Worm (Caenorhabditis elegans) whole organism, L2 larva: ENCODE results near the gene F52C12.6.

Source experiments
- R02D3.7 ChIP-seq: fragments of 150-350 bp; optimal IDR thresholded peaks from 2 replicates; lab custom pipeline; 2014; ENCODE audit warnings: missing biosample characterization, missing genetic modification characterization
- peb-1 ChIP-seq: fragments of 150-350 bp; optimal IDR thresholded peaks from 2 replicates; lab custom pipeline; 2014; ENCODE audit warnings: missing biosample characterization, missing genetic modification characterization
- unc-62 ChIP-seq: fragments of 150-350 bp; optimal IDR thresholded peaks from 2 replicates; lab custom pipeline; 2014; ENCODE audit warnings: missing biosample characterization, missing genetic modification reagents, missing genetic modification characterization
- ztf-4 ChIP-seq: fragments of 150-350 bp; optimal IDR thresholded peaks from 2 replicates; lab custom pipeline; 2014; ENCODE audit warnings: missing biosample characterization, missing genetic modification characterization

ce11 chrIV:1952312-1952711 lies 4.2 kb upstream of the F52C12.6 start:
- no peak for TF ChIP-seq ztf-4 (tag; lab: Kevin White, UChicago)
- TF ChIP-seq unc-62 (GFP tag; lab: Kevin White, UChicago), result no peak
- no peak for TF ChIP-seq peb-1
- TF ChIP-seq R02D3.7 (tag; lab: Kevin White, UChicago), result no peak
